Worm (Caenorhabditis elegans) whole organism, young adult: ENCODE results near the gene nhr-207.

Source experiments
- F33H1.4 ChIP-seq: fragments of 200-800 bp; sonication (Bioruptor generic); IDR thresholded peaks from 2 replicates; pipeline ENCODE4 v1.3.6; 2022; ENCODE audit warnings: missing genetic modification reagents, missing genetic modification characterization, missing compliant biosample characterization
- F49E8.2 ChIP-seq: sonication (generic microtip); optimal IDR thresholded peaks from 3 replicates; lab custom pipeline; 2017; ENCODE audit warnings: missing genetic modification characterization, mild to moderate bottlenecking, missing compliant biosample characterization, antibody characterized with exemption, moderate library complexity; ENCODE audit not compliant: insufficient read depth
- Y79H2A.3 ChIP-seq: fragments of 200-800 bp; sonication (Bioruptor generic); conservative IDR thresholded peaks from 2 replicates; pipeline ENCODE4 v1.3.6; 2022; ENCODE audit warnings: missing genetic modification reagents, missing genetic modification characterization, missing compliant biosample characterization
- akir-1 ChIP-seq: fragments of 200-800 bp; sonication (Bioruptor generic); optimal IDR thresholded peaks from 2 replicates; lab custom pipeline; 2018; ENCODE audit warnings: mild to moderate bottlenecking, missing genetic modification characterization, moderate library complexity, missing compliant biosample characterization
- hmg-1.2 ChIP-seq: fragments of 200-800 bp; sonication (Bioruptor generic); IDR thresholded peaks from 2 replicates; pipeline ENCODE4 v1.3.6; 2022; ENCODE audit warnings: missing genetic modification reagents, missing genetic modification characterization, missing compliant biosample characterization
- madf-10 ChIP-seq: sonication (generic microtip); optimal IDR thresholded peaks from 2 replicates; lab custom pipeline; 2016; ENCODE audit warnings: mild to moderate bottlenecking, missing genetic modification characterization, missing compliant biosample characterization
- snpc-4 ChIP-seq, 5 experiments: fragments of 150-350 bp in 1 of 5; sonication (generic microtip) in 4 of 5; optimal IDR thresholded peaks; 2 replicates each; lab custom pipeline; 2014 to 2018; ENCODE audit warnings: missing genetic modification characterization in 5 of 5, missing biosample characterization in 3 of 5, antibody characterized with exemption in 2 of 5, mild to moderate bottlenecking in 2 of 5, missing compliant biosample characterization in 2 of 5, missing genotype in 2 of 5, moderate library complexity in 2 of 5, missing genetic modification reagents in 1 of 5
- sptf-2 ChIP-seq: fragments of 200-800 bp; sonication (Bioruptor generic); optimal IDR thresholded peaks from 2 replicates; lab custom pipeline; 2018; ENCODE audit warnings: mild to moderate bottlenecking, missing genetic modification characterization, missing compliant biosample characterization
- tbx-9 ChIP-seq: sonication (generic microtip); optimal IDR thresholded peaks from 2 replicates; lab custom pipeline; 2016; ENCODE audit warnings: borderline replicate concordance, missing genetic modification characterization, inconsistent platforms, missing compliant biosample characterization
- xnd-1 ChIP-seq: sonication (generic microtip); optimal IDR thresholded peaks from 2 replicates; lab custom pipeline; 2016; ENCODE audit warnings: missing genotype, missing genetic modification reagents, missing genetic modification characterization, missing compliant biosample characterization
- ztf-22 ChIP-seq: fragments of 200-800 bp; sonication (Bioruptor generic); optimal IDR thresholded peaks from 2 replicates; lab custom pipeline; 2018; ENCODE audit warnings: mild to moderate bottlenecking, missing genetic modification characterization, moderate library complexity, missing compliant biosample characterization

DNA sequence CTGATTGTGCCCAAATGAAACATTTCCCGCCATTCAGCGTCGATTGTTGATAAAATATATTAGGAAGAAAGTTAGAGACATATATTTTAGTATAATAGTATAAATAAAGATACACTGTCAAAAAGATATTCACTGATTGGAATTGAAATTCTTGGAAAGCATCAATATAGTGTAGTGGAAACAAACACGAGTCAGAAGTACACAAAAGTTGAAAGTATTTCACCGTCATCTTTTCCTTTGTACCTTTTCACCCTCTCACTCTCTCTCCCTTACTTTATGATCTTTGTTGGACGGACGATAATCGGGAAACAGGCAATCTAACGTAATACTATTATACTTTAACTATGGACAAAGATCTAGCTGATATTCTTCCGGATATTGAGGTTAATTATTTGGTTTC lies 1.9 kb upstream of the nhr-207 start, which contains the start of gene nhr-208:
- TF ChIP-seq xnd-1 (tag; lab: Kevin White, UChicago), result no peak
- no peak for TF ChIP-seq F33H1.4
- no peak for TF ChIP-seq snpc-4 (GFP tag; optimal IDR thresholded peaks at IDR 0.05; lab: Kevin White, UChicago)
- no peak for TF ChIP-seq snpc-4 (tag; optimal IDR thresholded peaks at IDR 0.05; lab: Kevin White, UChicago)
- TF ChIP-seq Y79H2A.3 (GFP tag; lab: Robert Waterston, UW), result no peak
- TF ChIP-seq akir-1, result no peak
- TF ChIP-seq ztf-22 (GFP tag; lab: Kevin White, UChicago), result no peak
- TF ChIP-seq tbx-9 (tag; lab: Kevin White, UChicago), result no peak
- TF ChIP-seq hmg-1.2, result no peak
- TF ChIP-seq sptf-2 (GFP tag; lab: Kevin White, UChicago), result no peak
- no peak for TF ChIP-seq madf-10 (tag; lab: Kevin White, UChicago)
- TF ChIP-seq F49E8.2 (tag; lab: Kevin White, UChicago), result no peak
